Fruit fly (Drosophila melanogaster) whole organism, embryonic: Measurements from ENCODE around the gene CG15480.

Source experiments
- Ada2b ChIP-seq: fragments of 200-800 bp; sonication (Bioruptor generic); IDR thresholded peaks from 2 replicates; pipeline ENCODE4 v1.3.6; 2022; ENCODE audit warnings: missing biosample characterization, missing genetic modification characterization
- Adf1 ChIP-seq: fragments of 200-800 bp; sonication (Bioruptor generic); IDR thresholded peaks from 2 replicates; pipeline ENCODE4 v1.3.6; 2022; ENCODE audit warnings: missing biosample characterization, missing genetic modification characterization
- CG11093 ChIP-seq: fragments of 200-800 bp; sonication (Bioruptor generic); IDR thresholded peaks from 3 replicates; pipeline ENCODE4 v1.3.6; 2022; ENCODE audit warnings: missing biosample characterization, missing genetic modification characterization
- CG11398 ChIP-seq: fragments of 200-800 bp; sonication (Bioruptor generic); optimal IDR thresholded peaks from 2 replicates; lab custom pipeline; 2016; ENCODE audit warnings: missing biosample characterization, missing genetic modification characterization
- CG11723 ChIP-seq: fragments of 200-800 bp; sonication (Bioruptor generic); optimal IDR thresholded peaks from 2 replicates; lab custom pipeline; 2017; ENCODE audit warnings: missing biosample characterization, mild to moderate bottlenecking, missing genetic modification characterization
- CG12769 ChIP-seq: fragments of 200-800 bp; sonication (Bioruptor generic); optimal IDR thresholded peaks from 2 replicates; lab custom pipeline; 2019; ENCODE audit warnings: missing biosample characterization, mild to moderate bottlenecking, missing genetic modification characterization, moderate library complexity
- CG13287 ChIP-seq: fragments of 200-800 bp; sonication (Bioruptor generic); IDR thresholded peaks from 2 replicates; pipeline ENCODE4 v1.3.6; 2022; ENCODE audit warnings: missing biosample characterization, missing genetic modification characterization; ENCODE audit not compliant: partially characterized antibody
- CG14860 ChIP-seq: fragments of 200-800 bp; sonication (Bioruptor generic); IDR thresholded peaks from 3 replicates; pipeline ENCODE4 v1.3.6; 2022; ENCODE audit warnings: missing biosample characterization, missing genetic modification characterization; ENCODE audit not compliant: partially characterized antibody
- CG30431 ChIP-seq: fragments of 200-800 bp; sonication (Bioruptor generic); optimal IDR thresholded peaks from 2 replicates; lab custom pipeline; 2017; ENCODE audit warnings: missing biosample characterization, missing genetic modification characterization
- CG33557 ChIP-seq: fragments of 200-800 bp; sonication (Bioruptor generic); optimal IDR thresholded peaks from 2 replicates; lab custom pipeline; 2019; ENCODE audit warnings: missing biosample characterization, mild to moderate bottlenecking, missing genetic modification characterization, moderate library complexity
- CG4360 ChIP-seq: fragments of 200-800 bp; sonication (Bioruptor generic); IDR thresholded peaks from 2 replicates; pipeline ENCODE4 v1.3.6; 2022; ENCODE audit warnings: missing biosample characterization, missing genetic modification characterization
- CG4404 ChIP-seq: fragments of 200-800 bp; sonication (Bioruptor generic); IDR thresholded peaks from 2 replicates; pipeline ENCODE4 v1.3.6; 2022; ENCODE audit warnings: missing biosample characterization, missing genetic modification characterization
- CG4854 ChIP-seq: fragments of 200-800 bp; sonication (Bioruptor generic); optimal IDR thresholded peaks from 2 replicates; lab custom pipeline; 2016; ENCODE audit warnings: missing biosample characterization, missing genetic modification characterization, inconsistent platforms
- CG5953 ChIP-seq: fragments of 200-800 bp; sonication (Bioruptor generic); IDR thresholded peaks from 2 replicates; pipeline ENCODE4 v1.3.6; 2022; ENCODE audit warnings: missing biosample characterization, missing genetic modification characterization
- CG6854 ChIP-seq: fragments of 200-800 bp; sonication (Bioruptor generic); optimal IDR thresholded peaks from 3 replicates; lab custom pipeline; 2017; ENCODE audit warnings: missing biosample characterization, mild to moderate bottlenecking, missing genetic modification characterization
- CG9609 ChIP-seq: fragments of 200-800 bp; sonication (Bioruptor generic); optimal IDR thresholded peaks from 3 replicates; lab custom pipeline; 2016; ENCODE audit warnings: missing biosample characterization, missing genetic modification characterization
- CHES-1-like ChIP-seq: fragments of 200-800 bp; sonication (Bioruptor generic); optimal IDR thresholded peaks from 2 replicates; lab custom pipeline; 2016; ENCODE audit warnings: missing biosample characterization, missing genetic modification characterization
- Dref ChIP-seq: fragments of 200-800 bp; sonication (Bioruptor generic); IDR thresholded peaks from 2 replicates; pipeline ENCODE4 v1.3.6; 2022; ENCODE audit warnings: missing biosample characterization, missing genetic modification characterization
- GATAe ChIP-seq: fragments of 200-800 bp; sonication (Bioruptor generic); conservative IDR thresholded peaks from 2 replicates; pipeline ENCODE4 v1.3.6; 2022; ENCODE audit warnings: missing biosample characterization, missing genetic modification characterization
- HHEX ChIP-seq: fragments of 200-800 bp; sonication (Bioruptor generic); optimal IDR thresholded peaks from 3 replicates; lab custom pipeline; 2017; ENCODE audit warnings: missing biosample characterization, mild to moderate bottlenecking, missing genetic modification characterization, missing genetic modification reagents
- HLHmδ ChIP-seq: fragments of 200-800 bp; sonication (Bioruptor generic); optimal IDR thresholded peaks from 2 replicates; lab custom pipeline; 2018; ENCODE audit warnings: missing biosample characterization, mild to moderate bottlenecking, missing genetic modification characterization, moderate library complexity
- HmgD ChIP-seq: fragments of 200-800 bp; sonication (Bioruptor generic); optimal IDR thresholded peaks from 3 replicates; lab custom pipeline; 2016; ENCODE audit warnings: missing biosample characterization, missing genetic modification characterization
- NFAT ChIP-seq: fragments of 200-800 bp; sonication (Bioruptor generic); IDR thresholded peaks from 2 replicates; pipeline ENCODE4 v1.3.6; 2022; ENCODE audit warnings: missing biosample characterization, missing genetic modification characterization
- Oaz ChIP-seq: fragments of 200-800 bp; sonication (Bioruptor generic); IDR thresholded peaks from 2 replicates; pipeline ENCODE4 v1.3.6; 2022; ENCODE audit warnings: missing biosample characterization, missing genetic modification characterization
- Ravus ChIP-seq: fragments of 200-800 bp; sonication (Bioruptor generic); IDR thresholded peaks from 2 replicates; pipeline ENCODE4 v1.3.6; 2022; ENCODE audit warnings: missing biosample characterization, missing genetic modification characterization
- Scr ChIP-seq: fragments of 200-800 bp; sonication (Bioruptor generic); IDR thresholded peaks from 2 replicates; pipeline ENCODE4 v1.3.6; 2022; ENCODE audit warnings: missing biosample characterization, missing genetic modification characterization; ENCODE audit not compliant: partially characterized antibody
- Six4 ChIP-seq: fragments of 200-800 bp; sonication (Bioruptor generic); optimal IDR thresholded peaks from 2 replicates; lab custom pipeline; 2016; ENCODE audit warnings: missing biosample characterization, missing genetic modification characterization
- Ssrp ChIP-seq: fragments of 200-800 bp; sonication (Bioruptor generic); optimal IDR thresholded peaks from 2 replicates; lab custom pipeline; 2018; ENCODE audit warnings: missing biosample characterization, mild to moderate bottlenecking, missing genetic modification characterization, moderate library complexity
- Trl ChIP-seq, 3 experiments: fragments of >200 bp in 2 of 3; fragments of 200-800 bp in 1 of 3; sonication (Bioruptor generic) in 1 of 3; optimal IDR thresholded peaks; 2 replicates in 1 of 3; 3 replicates in 2 of 3; lab custom pipeline; 2016 to 2017; ENCODE audit warnings: missing biosample characterization in 1 of 3, missing genetic modification characterization in 1 of 3
- abd-A ChIP-seq: fragments of 200-800 bp; sonication (Bioruptor generic); optimal IDR thresholded peaks from 3 replicates; lab custom pipeline; 2019; ENCODE audit warnings: missing biosample characterization, mild to moderate bottlenecking, missing genetic modification characterization, moderate library complexity
- bsh ChIP-seq, 2 experiments: fragments of 200-800 bp; sonication (Bioruptor generic); optimal IDR thresholded peaks; 2 replicates each; lab custom pipeline; 2017 to 2018; ENCODE audit warnings: mild to moderate bottlenecking in 2 of 2, missing biosample characterization in 2 of 2, missing genetic modification characterization in 2 of 2, moderate library complexity in 1 of 2
- cas ChIP-seq: fragments of 200-800 bp; sonication (Bioruptor generic); IDR thresholded peaks from 2 replicates; pipeline ENCODE4 v1.3.6; 2022; ENCODE audit warnings: missing biosample characterization, missing genetic modification characterization
- caup ChIP-seq: fragments of 200-800 bp; sonication (Bioruptor generic); optimal IDR thresholded peaks from 3 replicates; lab custom pipeline; 2017; ENCODE audit warnings: missing biosample characterization, mild to moderate bottlenecking, missing genetic modification characterization, moderate library complexity; ENCODE audit not compliant: severe bottlenecking
- ci ChIP-seq: fragments of 200-800 bp; sonication (Bioruptor generic); IDR thresholded peaks from 3 replicates; pipeline ENCODE4 v1.3.6; 2022; ENCODE audit warnings: missing biosample characterization, missing genetic modification characterization
- esg ChIP-seq: fragments of 200-800 bp; sonication (Bioruptor generic); conservative IDR thresholded peaks from 2 replicates; pipeline ENCODE4 v1.3.6; 2022; ENCODE audit warnings: missing biosample characterization, missing genetic modification characterization
- ftz-f1 ChIP-seq: fragments of 200-800 bp; sonication (Bioruptor generic); optimal IDR thresholded peaks from 2 replicates; lab custom pipeline; 2016; ENCODE audit warnings: missing biosample characterization, missing genetic modification characterization
- gem ChIP-seq: fragments of 200-800 bp; sonication (Bioruptor generic); optimal IDR thresholded peaks from 2 replicates; lab custom pipeline; 2019; ENCODE audit warnings: missing biosample characterization, mild to moderate bottlenecking, missing genetic modification characterization, moderate library complexity
- ham ChIP-seq: fragments of 200-800 bp; sonication (Bioruptor generic); IDR thresholded peaks from 2 replicates; pipeline ENCODE4 v1.3.6; 2022; ENCODE audit warnings: missing biosample characterization, missing genetic modification characterization
- her ChIP-seq: fragments of 200-800 bp; sonication (Bioruptor generic); optimal IDR thresholded peaks from 2 replicates; lab custom pipeline; 2016; ENCODE audit warnings: missing biosample characterization, missing genetic modification characterization
- inv ChIP-seq: fragments of 200-800 bp; sonication (Bioruptor generic); IDR thresholded peaks from 2 replicates; pipeline ENCODE4 v1.3.6; 2022; ENCODE audit warnings: missing biosample characterization, missing genetic modification characterization; ENCODE audit not compliant: partially characterized antibody
- kay ChIP-seq: fragments of 200-800 bp; sonication (Bioruptor generic); optimal IDR thresholded peaks from 2 replicates; lab custom pipeline; 2016; ENCODE audit warnings: missing biosample characterization, missing genetic modification characterization
- odd ChIP-seq: fragments of 200-800 bp; sonication (Bioruptor generic); optimal IDR thresholded peaks from 2 replicates; lab custom pipeline; 2017; ENCODE audit warnings: missing biosample characterization, mild to moderate bottlenecking, missing genetic modification characterization
- pnt ChIP-seq: fragments of 200-800 bp; sonication (Bioruptor generic); optimal IDR thresholded peaks from 3 replicates; lab custom pipeline; 2016; ENCODE audit warnings: missing biosample characterization, missing genetic modification characterization
- pum ChIP-seq: fragments of 200-800 bp; sonication (Bioruptor generic); optimal IDR thresholded peaks from 2 replicates; lab custom pipeline; 2016; ENCODE audit warnings: missing biosample characterization, missing genetic modification characterization
- ro ChIP-seq: fragments of 200-800 bp; sonication (Bioruptor generic); IDR thresholded peaks from 2 replicates; pipeline ENCODE4 v1.3.6; 2022; ENCODE audit warnings: missing biosample characterization, missing genetic modification characterization
- scrt ChIP-seq: fragments of 200-800 bp; sonication (Bioruptor generic); optimal IDR thresholded peaks from 2 replicates; lab custom pipeline; 2018; ENCODE audit warnings: missing biosample characterization, mild to moderate bottlenecking, missing genetic modification characterization, moderate library complexity
- slbo ChIP-seq: fragments of 200-800 bp; sonication (Bioruptor generic); IDR thresholded peaks from 2 replicates; pipeline ENCODE4 v1.3.6; 2022; ENCODE audit warnings: missing biosample characterization, missing genetic modification characterization
- sob ChIP-seq: fragments of 200-800 bp; sonication (Bioruptor generic); IDR thresholded peaks from 2 replicates; pipeline ENCODE4 v1.3.6; 2022; ENCODE audit warnings: missing biosample characterization, missing genetic modification characterization
- wor ChIP-seq: fragments of 200-800 bp; sonication (Bioruptor generic); IDR thresholded peaks from 2 replicates; pipeline ENCODE4 v1.3.6; 2022; ENCODE audit warnings: missing biosample characterization, missing genetic modification characterization

Gene CG15480

dm6 chr2L:13176701-13177249 lies 48.3 kb downstream of the CG15480 start, which contains the start of the genes Sfmbt and CG5439 (continued):
- TF ChIP-seq Trl (optimal IDR thresholded peaks at IDR 0.05; lab: Kevin White, UChicago) (no peak), Trl (GFP tag; optimal IDR thresholded peaks at IDR 0.05; lab: Kevin White, UChicago) (peak; percentile 82), CG5953 (GFP tag; lab: Robert Waterston, UW) (no peak), CG4404 (GFP tag; lab: Robert Waterston, UW) (peak; percentile 49; the same call in 1 of the 2 replicates), HHEX (GFP tag; lab: Kevin White, UChicago) (peak; percentile 72), CG6854 (GFP tag; lab: Kevin White, UChicago) (peak; percentile 16), Dref (GFP tag; lab: Robert Waterston, UW) (peak; percentile 81), CG11398 (GFP tag; lab: Kevin White, UChicago) (peak; percentile 39), ro (GFP tag; lab: Robert Waterston, UW) (no peak), pum (peak; percentile 79), her (GFP tag; lab: Kevin White, UChicago) (peak; percentile 70), Ada2b (GFP tag; lab: Robert Waterston, UW) (no peak), kay (GFP tag; lab: Kevin White, UChicago) (peak; percentile 91), Oaz (peak; percentile 9; the same call in 1 of the 2 replicates), esg (GFP tag; lab: Robert Waterston, UW) (peak; percentile 70), HmgD (GFP tag; lab: Kevin White, UChicago) (peak; percentile 89), ham (no peak), Scr (GFP tag; lab: Robert Waterston, UW) (peak; percentile 53; the same call in 1 of the 2 replicates), CG11093 (GFP tag; lab: Robert Waterston, UW) (peak; percentile 43; the same call in 1 of the 3 replicates), CHES-1-like (GFP tag; lab: Kevin White, UChicago) (peak; percentile 81), Six4 (GFP tag; lab: Kevin White, UChicago) (peak; percentile 12), odd (no peak), Ssrp (tag; lab: Kevin White, UChicago) (peak; percentile 68), wor (GFP tag; lab: Robert Waterston, UW) (0 out of 2 replicates have a peak, but pooled peaks have one; percentile 28), inv (peak; percentile 23; the same call in 1 of the 2 replicates), ftz-f1 (GFP tag; lab: Kevin White, UChicago) (no peak), CG12769 (tag; lab: Kevin White, UChicago) (no peak), abd-A (tag; lab: Kevin White, UChicago) (no peak), CG33557 (GFP tag; lab: Kevin White, UChicago) (peak; percentile 62), Ravus (GFP tag; lab: Robert Waterston, UW) (no peak), CG13287 (peak; percentile 33; the same call in 1 of the 2 replicates), pnt (GFP tag; lab: Kevin White, UChicago) (peak; percentile 82), Adf1 (peak; percentile 21; the same call in 1 of the 2 replicates), CG30431 (GFP tag; lab: Kevin White, UChicago) (peak; percentile 58), NFAT (GFP tag; lab: Robert Waterston, UW) (peak; percentile 73), sob (peak; percentile 81), bsh (GFP tag; optimal IDR thresholded peaks at IDR 0.05; lab: Kevin White, UChicago) (peak in 1 of 2 experiments; percentile 50), CG9609 (GFP tag; lab: Kevin White, UChicago) (peak; percentile 78), ci (GFP tag; lab: Robert Waterston, UW) (peak; percentile 59), cas (GFP tag; lab: Robert Waterston, UW) (peak; percentile 44; the same call in 1 of the 2 replicates), slbo (GFP tag; lab: Robert Waterston, UW) (peak; percentile 88), CG4854 (GFP tag; lab: Kevin White, UChicago) (peak; percentile 71), HLHmδ (GFP tag; lab: Kevin White, UChicago) (peak; percentile 16), scrt (GFP tag; lab: Kevin White, UChicago) (no peak), CG14860 (GFP tag; lab: Robert Waterston, UW) (no peak), caup (no peak), CG4360 (GFP tag; lab: Robert Waterston, UW) (no peak), CG11723 (no peak), gem (no peak), GATAe (GFP tag; lab: Robert Waterston, UW) (peak; percentile 22; the same call in 1 of the 2 replicates)
